Worm (Caenorhabditis elegans): ENCODE data around the gene F54C9.9.

Gene F54C9.9

DNA sequence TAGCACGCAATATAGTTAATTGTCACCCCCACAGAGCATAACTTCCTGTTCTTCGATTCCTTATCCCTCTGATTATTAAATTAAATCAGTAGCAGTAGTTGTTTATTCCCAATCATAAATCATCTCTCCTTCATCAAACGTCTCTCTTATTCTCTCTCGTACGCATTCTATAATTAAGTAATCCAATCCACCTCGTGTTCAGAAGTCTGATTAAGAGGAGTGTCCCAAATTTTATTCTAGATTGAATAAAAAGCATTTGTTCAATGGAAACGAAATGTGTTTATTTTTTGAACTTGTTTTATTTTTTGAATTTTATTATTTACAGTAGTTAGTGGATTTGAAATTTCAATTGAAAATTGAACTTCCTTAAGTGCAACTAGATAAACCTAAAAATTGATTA is 33.5 kb downstream of the F54C9.9 start:
- TF ChIP-seq somi-1 (GFP tag; optimal IDR thresholded peaks at IDR 0.05) (no peak), pha-4 (tag; optimal IDR thresholded peaks at IDR 0.05) (no peak), F33H1.4 (GFP tag; IDR thresholded peaks at IDR 0.05) (no peak), attf-5 (GFP tag; optimal IDR thresholded peaks at IDR 0.05) (no peak), dpl-1 (GFP tag; optimal IDR thresholded peaks at IDR 0.05) (no peak), ceh-100 (GFP tag; IDR thresholded peaks at IDR 0.05) (no peak), egl-44 (GFP tag; IDR thresholded peaks at IDR 0.05) (no peak), lsy-27 (tag; optimal IDR thresholded peaks at IDR 0.05; ENCODE audit: borderline replicate concordance, insufficient read depth) (no peak), efl-1 (GFP tag; optimal IDR thresholded peaks at IDR 0.05) (no peak), B0035.1 (tag; optimal IDR thresholded peaks at IDR 0.05) (no peak), ama-1 (optimal IDR thresholded peaks at IDR 0.05) (no peak), ama-1 (GFP tag; optimal IDR thresholded peaks at IDR 0.05) (no peak), nfya-2 (GFP tag; IDR thresholded peaks at IDR 0.05) (no peak), hlh-12 (tag; optimal IDR thresholded peaks at IDR 0.05) (no peak), Y53G8AR.9 (GFP tag; conservative IDR thresholded peaks at IDR 0.05) (no peak)

DNA sequence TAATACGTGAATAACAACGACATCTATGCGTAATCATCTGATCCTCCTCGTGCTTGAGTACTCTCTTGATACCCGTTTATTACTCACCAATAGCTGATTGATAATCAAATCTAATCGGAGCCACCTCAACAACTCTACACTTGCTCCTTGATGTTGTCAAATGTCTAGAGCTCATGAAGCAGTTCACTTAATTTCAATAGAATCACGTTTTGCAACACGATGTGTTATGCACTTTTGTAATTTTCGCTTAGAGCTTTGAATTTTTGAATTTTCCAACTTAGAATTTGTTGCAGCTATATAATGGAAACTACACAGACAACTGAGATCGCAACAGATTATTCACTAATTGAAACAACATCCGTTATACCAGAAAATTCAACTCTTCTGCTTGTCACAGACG is 34.6 kb downstream of the F54C9.9 start, which contains the start of gene T22C8.1:
Gene T22C8.1 (plus strand): TSS at position 301 of the 400 bp plus-strand sequence.
- no peak for TF ChIP-seq hmg-20 (GFP tag; IDR thresholded peaks at IDR 0.05)
- TF ChIP-seq mxl-1 (tag; optimal IDR thresholded peaks at IDR 0.05), result no peak
- TF ChIP-seq F52B5.7 (tag; optimal IDR thresholded peaks at IDR 0.05), result no peak
- no peak for TF ChIP-seq cebp-2 (GFP tag; IDR thresholded peaks at IDR 0.05)
- no peak for TF ChIP-seq tbp1 (GFP tag; optimal IDR thresholded peaks at IDR 0.05)
- TF ChIP-seq fkh-3 (tag; optimal IDR thresholded peaks at IDR 0.05), result no peak
- no peak for TF ChIP-seq lsl-1 (GFP tag; optimal IDR thresholded peaks at IDR 0.05)
- no peak for TF ChIP-seq F55B11.4 (tag; optimal IDR thresholded peaks at IDR 0.05; ENCODE audit: borderline replicate concordance, insufficient read depth)

DNA sequence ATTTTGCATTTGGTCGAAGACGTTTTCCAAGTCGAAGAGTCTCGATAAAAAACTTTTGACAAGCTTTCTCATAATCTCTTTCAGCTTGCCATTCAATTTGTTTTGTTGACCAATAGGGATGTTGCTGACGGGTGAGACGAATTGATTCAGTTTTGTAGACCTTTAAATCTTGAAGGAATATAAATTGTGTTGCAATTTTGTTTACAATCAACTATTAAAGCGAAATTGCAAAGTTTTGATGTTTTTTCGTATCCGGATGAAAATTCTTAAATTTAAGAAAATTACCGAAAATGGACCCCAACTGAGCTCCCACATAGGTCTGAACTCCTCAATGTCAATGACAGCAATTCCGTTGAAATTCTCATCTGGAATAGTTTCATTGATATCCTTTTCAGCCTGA is 38.3 kb downstream of the F54C9.9 start:
- TF ChIP-seq B0035.1 (tag; optimal IDR thresholded peaks at IDR 0.05) (no peak), pbrm-1 (GFP tag; IDR thresholded peaks at IDR 0.05) (no peak), rpc-1 (optimal IDR thresholded peaks at IDR 0.05) (no peak), rpc-1 (tag; optimal IDR thresholded peaks at IDR 0.05) (no peak), sea-2 (GFP tag; IDR thresholded peaks at IDR 0.05) (no peak), hrde-1 (tag; optimal IDR thresholded peaks at IDR 0.05; ENCODE audit: borderline replicate concordance) (no peak), nhr-90 (tag; optimal IDR thresholded peaks at IDR 0.05) (no peak), madf-6 (GFP tag; IDR thresholded peaks at IDR 0.05) (no peak), efl-1 (GFP tag; optimal IDR thresholded peaks at IDR 0.05) (no peak), mes-4 (tag; optimal IDR thresholded peaks at IDR 0.05) (no peak), ceh-79 (tag; optimal IDR thresholded peaks at IDR 0.05) (no peak), cebp-1 (GFP tag; IDR thresholded peaks at IDR 0.05) (no peak), cebp-1 (tag; optimal IDR thresholded peaks at IDR 0.05) (no peak), Y53F4B.3 (GFP tag; IDR thresholded peaks at IDR 0.05) (no peak), nhr-120 (GFP tag; IDR thresholded peaks at IDR 0.05) (no peak), nfyb-1 (GFP tag; IDR thresholded peaks at IDR 0.05) (no peak), K11D2.4 (GFP tag; IDR thresholded peaks at IDR 0.05) (no peak), athp-1 (tag; optimal IDR thresholded peaks at IDR 0.05) (no peak), repo-1 (tag; optimal IDR thresholded peaks at IDR 0.05) (no peak), zfh-2 (GFP tag; conservative IDR thresholded peaks at IDR 0.05) (no peak), sptf-2 (GFP tag; optimal IDR thresholded peaks at IDR 0.05) (no peak)
